Worm (Caenorhabditis elegans): ENCODE data around the gene F59E12.3.

The F59E12.3 gene

DNA sequence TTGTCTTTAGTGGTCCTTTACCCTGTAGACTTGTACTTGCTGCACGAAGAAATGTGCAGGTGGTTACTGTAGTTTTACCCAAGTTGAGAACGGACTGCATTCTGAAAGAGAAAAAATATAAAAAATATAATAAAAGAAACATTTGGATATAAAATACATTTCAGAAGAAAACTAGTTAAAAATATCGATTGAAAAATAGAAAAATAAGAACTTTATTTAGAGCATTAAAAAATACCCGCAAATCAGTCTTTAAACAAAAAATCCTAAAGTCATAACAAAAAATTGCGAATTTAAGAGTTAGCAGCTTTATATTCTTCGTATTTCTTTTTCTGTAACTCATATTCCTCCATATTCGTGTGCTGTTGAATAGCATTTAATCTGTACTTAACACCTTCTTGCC lies 30.7 kb downstream of the F59E12.3 start, which contains the start of gene C25H3.7:
Gene C25H3.7 (minus strand): TSS at position 101 of the 400 bp plus-strand sequence.
- TF ChIP-seq blmp-1 (tag; optimal IDR thresholded peaks at IDR 0.05) (no peak), cnd-1 (tag; optimal IDR thresholded peaks at IDR 0.05) (no peak), pha-4 (tag; optimal IDR thresholded peaks at IDR 0.05) (no peak)

DNA sequence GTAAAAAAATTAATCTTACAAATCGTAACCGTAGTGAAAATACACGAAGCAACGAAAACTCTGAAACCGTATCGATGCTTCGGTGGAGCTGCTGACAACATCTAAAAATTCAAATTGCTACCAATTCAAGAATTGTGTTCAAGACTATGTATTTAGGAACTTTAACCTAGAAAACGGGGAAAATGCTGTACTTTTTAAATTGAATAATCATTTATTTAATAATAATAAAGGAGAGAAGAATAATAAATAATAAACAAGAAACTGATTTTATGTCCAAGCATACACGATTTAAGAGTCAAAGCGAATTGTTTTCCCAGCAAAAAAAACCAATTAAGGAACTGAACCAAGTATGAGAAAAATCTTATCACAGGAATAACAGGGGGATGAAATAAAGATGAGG lies 31.4 kb downstream of the F59E12.3 start, which contains the start of gene C25H3.17:
Gene C25H3.17 (minus strand): TSS at position 101 of the 400 bp plus-strand sequence.
- no peak for TF ChIP-seq ceh-43 (GFP tag; optimal IDR thresholded peaks at IDR 0.05)
- TF ChIP-seq zip-8 (tag; optimal IDR thresholded peaks at IDR 0.05): no peak
- TF ChIP-seq nhr-76 (tag; optimal IDR thresholded peaks at IDR 0.05): no peak

DNA sequence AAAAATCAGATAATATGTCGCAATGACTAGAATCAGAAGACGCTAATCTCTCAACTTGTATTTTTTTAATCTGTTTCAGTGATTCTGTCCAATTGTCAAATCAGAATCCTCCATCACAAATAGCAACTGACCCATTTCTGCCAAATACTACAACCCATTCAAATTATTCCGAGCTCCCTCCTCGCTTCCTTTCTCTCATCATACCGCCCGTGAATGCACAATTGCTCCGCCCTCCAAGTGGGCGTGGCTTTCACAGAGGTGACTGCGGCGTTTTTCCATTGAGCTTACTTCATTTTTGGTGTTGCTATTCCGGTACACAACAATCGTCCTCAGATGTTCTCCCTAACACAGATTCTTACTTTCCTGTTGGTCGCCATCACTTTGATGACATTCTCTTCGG lies 42.5 kb downstream of the F59E12.3 start, which contains the start of gene flp-27:
Gene flp-27 (plus strand): TSS at position 301 of the 400 bp plus-strand sequence.
- TF ChIP-seq sem-2 (GFP tag; optimal IDR thresholded peaks at IDR 0.05) (no peak), cnd-1 (tag; optimal IDR thresholded peaks at IDR 0.05) (no peak), tbx-8 (GFP tag; optimal IDR thresholded peaks at IDR 0.05) (no peak), lin-13 (tag; optimal IDR thresholded peaks at IDR 0.05) (no peak), ceh-83 (GFP tag; optimal IDR thresholded peaks at IDR 0.05) (no peak), drap-1 (GFP tag; optimal IDR thresholded peaks at IDR 0.05) (no peak), lin-32 (GFP tag; optimal IDR thresholded peaks at IDR 0.05) (no peak), zip-8 (tag; optimal IDR thresholded peaks at IDR 0.05) (no peak), ceh-43 (GFP tag; optimal IDR thresholded peaks at IDR 0.05) (no peak), unc-120 (tag; optimal IDR thresholded peaks at IDR 0.05; ENCODE audit: poor library complexity, severe bottlenecking) (no peak), ham-2 (GFP tag; optimal IDR thresholded peaks at IDR 0.05) (no peak), blmp-1 (tag; optimal IDR thresholded peaks at IDR 0.05) (no peak), sptf-1 (tag; optimal IDR thresholded peaks at IDR 0.05) (no peak)

- TF ChIP-seq flh-1 (GFP tag; optimal IDR thresholded peaks at IDR 0.05) (no peak), nhr-237 (tag; optimal IDR thresholded peaks at IDR 0.05) (no peak), pha-4 (tag; optimal IDR thresholded peaks at IDR 0.05) (no peak), ces-1 (GFP tag; optimal IDR thresholded peaks at IDR 0.05) (no peak), bed-3 (GFP tag; optimal IDR thresholded peaks at IDR 0.05) (no peak), mep-1 (tag; optimal IDR thresholded peaks at IDR 0.05) (peak; percentile 6), ztf-11 (tag; optimal IDR thresholded peaks at IDR 0.05) (no peak), M03D4.4 (tag; optimal IDR thresholded peaks at IDR 0.05) (peak; percentile 8), elt-3 (tag; optimal IDR thresholded peaks at IDR 0.05) (no peak), nhr-2 (tag; optimal IDR thresholded peaks at IDR 0.05) (peak; percentile 12), tbx-8 (GFP tag; optimal IDR thresholded peaks at IDR 0.05) (no peak), ham-2 (GFP tag; optimal IDR thresholded peaks at IDR 0.05) (no peak)
Observed at ce11 chrII:5688959-5689358, 50.8 kb downstream of the F59E12.3 start, which contains the start of gene C25H3.11. C25H3.11 (minus strand) TSS chrII:5689040.
